Worm (Caenorhabditis elegans) whole organism, L3 larva: ENCODE data around the gene unc-79.

Experiments used
- ama-1 ChIP-seq: fragments of 150-350 bp; optimal IDR thresholded peaks from 2 replicates; lab custom pipeline; 2018
- elt-1 ChIP-seq: fragments of 150-350 bp; optimal IDR thresholded peaks from 2 replicates; lab custom pipeline; 2014; ENCODE audit warnings: missing biosample characterization, missing genetic modification characterization
- fkh-10 ChIP-seq: sonication (generic microtip); optimal IDR thresholded peaks from 2 replicates; lab custom pipeline; 2017; ENCODE audit warnings: missing biosample characterization, missing genetic modification reagents, missing genetic modification characterization
- fos-1 ChIP-seq: fragments of 150-350 bp; optimal IDR thresholded peaks from 2 replicates; lab custom pipeline; 2014; ENCODE audit warnings: missing biosample characterization, missing genetic modification characterization
- jun-1 ChIP-seq: fragments of 150-350 bp; optimal IDR thresholded peaks from 2 replicates; lab custom pipeline; 2014; ENCODE audit warnings: missing biosample characterization, missing genetic modification reagents, missing genetic modification characterization
- nhr-237 ChIP-seq: fragments of 150-350 bp; optimal IDR thresholded peaks from 2 replicates; lab custom pipeline; 2014; ENCODE audit warnings: missing biosample characterization, missing genetic modification characterization
- nhr-25 ChIP-seq: sonication (generic microtip); optimal IDR thresholded peaks from 2 replicates; lab custom pipeline; 2017; ENCODE audit warnings: missing biosample characterization, missing genetic modification characterization
- nhr-28 ChIP-seq: fragments of 150-350 bp; optimal IDR thresholded peaks from 2 replicates; lab custom pipeline; 2014; ENCODE audit warnings: missing biosample characterization, missing genetic modification characterization
- pha-4 ChIP-seq: fragments of 150-350 bp; optimal IDR thresholded peaks from 2 replicates; lab custom pipeline; 2014; ENCODE audit warnings: missing biosample characterization, missing genetic modification reagents, missing genetic modification characterization
- skn-1 ChIP-seq: fragments of 150-350 bp; optimal IDR thresholded peaks from 2 replicates; lab custom pipeline; 2014; ENCODE audit warnings: missing biosample characterization, missing genetic modification characterization
- snpc-4 ChIP-seq: fragments of 150-350 bp; optimal IDR thresholded peaks from 2 replicates; lab custom pipeline; 2014; ENCODE audit warnings: missing biosample characterization, missing genetic modification characterization
- unc-39 ChIP-seq: sonication (generic microtip); optimal IDR thresholded peaks from 4 replicates; lab custom pipeline; 2017; ENCODE audit warnings: missing biosample characterization, missing genetic modification characterization
- zag-1 ChIP-seq: fragments of 150-350 bp; optimal IDR thresholded peaks from 2 replicates; lab custom pipeline; 2014; ENCODE audit warnings: missing biosample characterization, missing genetic modification characterization

DNA sequence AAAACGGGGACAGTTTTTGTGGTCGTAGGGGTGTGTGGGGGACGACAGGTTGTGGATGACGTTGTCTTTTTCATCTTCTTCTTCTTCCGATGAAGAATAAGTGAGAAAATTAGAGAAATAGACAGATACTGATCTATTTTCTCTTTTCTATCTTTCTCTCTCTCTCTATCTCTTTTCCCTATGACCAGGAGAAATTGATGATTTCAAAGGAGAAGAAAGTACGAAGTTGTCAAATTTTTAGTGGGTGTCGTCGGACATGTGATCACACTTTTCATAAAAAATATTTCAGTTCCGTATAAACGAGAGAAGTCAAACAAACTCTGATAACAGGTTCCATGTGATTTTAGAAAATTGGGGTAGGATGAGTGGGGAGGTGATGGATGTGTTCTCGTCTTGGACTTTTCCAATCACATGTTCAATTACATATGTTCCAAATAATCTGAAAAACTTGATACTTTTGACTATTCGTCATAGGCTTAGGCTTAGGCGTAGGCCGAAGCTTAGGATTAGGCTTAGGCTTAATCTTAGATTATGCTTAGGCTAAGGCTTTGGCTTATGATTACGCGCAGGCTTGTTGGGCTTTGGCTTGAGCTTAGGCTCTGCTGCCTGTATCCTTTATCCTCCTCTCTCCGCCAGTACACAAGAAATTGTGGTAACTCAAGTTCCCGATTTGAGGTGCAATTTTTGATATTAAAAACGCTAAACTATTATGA is 33.6 kb downstream of the unc-79 start:
- TF ChIP-seq nhr-237 (tag; lab: Kevin White, UChicago) (no peak), skn-1 (tag; lab: Kevin White, UChicago) (no peak), fos-1 (tag; lab: Kevin White, UChicago) (no peak), elt-1 (no peak), zag-1 (no peak), ama-1 (lab: Kevin White, UChicago) (no peak), fkh-10 (GFP tag; lab: Kevin White, UChicago) (no peak), nhr-25 (peak; percentile 91), nhr-28 (tag; lab: Kevin White, UChicago) (no peak), pha-4 (tag; lab: Kevin White, UChicago) (no peak), unc-39 (tag; lab: Kevin White, UChicago) (no peak), jun-1 (tag; lab: Kevin White, UChicago) (no peak), snpc-4 (tag; lab: Kevin White, UChicago) (no peak)
